Worm (Caenorhabditis elegans) whole organism, midembryonic: ENCODE measurements around the gene fbxc-49.

Source experiments
- cog-1 ChIP-seq: sonication (generic microtip); optimal IDR thresholded peaks from 2 replicates; lab custom pipeline; 2016; ENCODE audit warnings: missing genetic modification characterization, missing compliant biosample characterization
- flt-1 ChIP-seq: fragments of 200-800 bp; sonication (Bioruptor generic); IDR thresholded peaks from 2 replicates; pipeline ENCODE4 v1.3.6; 2022; ENCODE audit warnings: missing genetic modification characterization, missing compliant biosample characterization
- klf-2 ChIP-seq: fragments of 200-800 bp; sonication (Bioruptor generic); conservative IDR thresholded peaks from 2 replicates; pipeline ENCODE4 v1.3.6; 2022; ENCODE audit warnings: missing genetic modification reagents, missing genetic modification characterization, missing compliant biosample characterization
- ref-1 ChIP-seq: fragments of 200-800 bp; sonication (Bioruptor generic); conservative IDR thresholded peaks from 2 replicates; pipeline ENCODE4 v1.3.6; 2022; ENCODE audit warnings: missing genetic modification reagents, missing genetic modification characterization, missing compliant biosample characterization
- ztf-23 ChIP-seq: fragments of 200-800 bp; sonication (Bioruptor generic); IDR thresholded peaks from 2 replicates; pipeline ENCODE4 v1.3.6; 2022; ENCODE audit warnings: missing genetic modification reagents, missing genetic modification characterization, missing compliant biosample characterization
- ztf-29 ChIP-seq: fragments of 200-800 bp; sonication (Bioruptor generic); IDR thresholded peaks from 2 replicates; pipeline ENCODE4 v1.3.6; 2022; ENCODE audit warnings: missing genetic modification reagents, missing genetic modification characterization, missing compliant biosample characterization

ce11 chrII:2099139-2099976, 15.4 kb downstream of the fbxc-49 start, which contains the start of gene math-42:
- no peak for TF ChIP-seq ztf-23 (GFP tag; lab: Robert Waterston, UW)
- no peak for TF ChIP-seq ztf-29 (GFP tag; lab: Robert Waterston, UW)
- no peak for TF ChIP-seq ref-1 (GFP tag; lab: Robert Waterston, UW)
- TF ChIP-seq cog-1 (tag; lab: Kevin White, UChicago), result no peak
- no peak for TF ChIP-seq klf-2 (GFP tag; lab: Robert Waterston, UW)
- no peak for TF ChIP-seq flt-1 (GFP tag; lab: Robert Waterston, UW)
